Fruit fly (Drosophila melanogaster): ENCODE results near the gene CG33946.

CG33946 gene

dm6 chr3L:6216787-6217078, 3.6 kb upstream of the CG33946 start:
- TF ChIP-seq ovo (GFP tag; optimal IDR thresholded peaks at IDR 0.05): no peak
- TF ChIP-seq tj (GFP tag; optimal IDR thresholded peaks at IDR 0.05): peak; percentile 96
- TF ChIP-seq CG7101 (tag; optimal IDR thresholded peaks at IDR 0.05): no peak
- TF ChIP-seq CG14711 (tag; optimal IDR thresholded peaks at IDR 0.05): no peak
- peak; percentile 88 for TF ChIP-seq pad (GFP tag; optimal IDR thresholded peaks at IDR 0.05)
- TF ChIP-seq Hr96 (GFP tag; optimal IDR thresholded peaks at IDR 0.05): no peak
- TF ChIP-seq cic (GFP tag; optimal IDR thresholded peaks at IDR 0.05): no peak

- TF ChIP-seq toe (GFP tag; optimal IDR thresholded peaks at IDR 0.05) (no peak), CG7045 (GFP tag; optimal IDR thresholded peaks at IDR 0.05) (no peak), tj (GFP tag; optimal IDR thresholded peaks at IDR 0.05) (no peak), ovo (GFP tag; optimal IDR thresholded peaks at IDR 0.05) (no peak), CG12768 (GFP tag; optimal IDR thresholded peaks at IDR 0.05) (no peak), CG33017 (tag; optimal IDR thresholded peaks at IDR 0.05) (no peak), CG1620 (GFP tag; optimal IDR thresholded peaks at IDR 0.05) (no peak), Clk (GFP tag; optimal IDR thresholded peaks at IDR 0.05) (no peak), CG11617 (GFP tag; optimal IDR thresholded peaks at IDR 0.05) (no peak), bab1 (GFP tag; optimal IDR thresholded peaks at IDR 0.05) (no peak), cic (GFP tag; optimal IDR thresholded peaks at IDR 0.05) (no peak), pad (GFP tag; optimal IDR thresholded peaks at IDR 0.05) (no peak), CG5204 (GFP tag; optimal IDR thresholded peaks at IDR 0.05) (no peak), kay (GFP tag; ENCODE audit: borderline replicate concordance) (no peak), CG7101 (tag; optimal IDR thresholded peaks at IDR 0.05) (no peak), cnc (optimal IDR thresholded peaks at IDR 0.05) (no peak), Crg-1 (GFP tag; optimal IDR thresholded peaks at IDR 0.05) (no peak), CG14711 (tag; optimal IDR thresholded peaks at IDR 0.05) (no peak), Mnt (GFP tag; optimal IDR thresholded peaks at IDR 0.05) (no peak), Hr96 (GFP tag; optimal IDR thresholded peaks at IDR 0.05) (no peak)
Observed at dm6 chr3L:6217212-6217611, 3.2 kb upstream of the CG33946 start.

DNA sequence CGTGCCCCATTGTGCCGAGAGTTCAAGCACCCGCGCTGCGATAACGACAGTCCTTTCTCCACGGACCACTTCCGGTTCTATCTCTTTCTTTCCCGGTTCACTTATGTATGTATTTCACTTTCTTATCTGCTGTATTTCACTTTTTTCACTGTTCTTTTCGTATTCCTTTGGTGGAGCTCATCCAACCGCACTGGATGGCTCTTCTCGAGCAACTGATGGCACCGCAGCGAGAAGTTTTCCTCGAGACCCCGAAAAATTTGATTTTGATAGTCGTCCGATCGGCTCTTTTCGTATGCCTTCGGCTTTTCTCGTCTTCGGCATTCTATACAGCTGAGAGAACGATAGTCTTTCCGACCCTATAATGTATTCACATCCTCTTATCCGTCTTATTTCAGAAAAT, 2.6 kb upstream of the CG33946 start, which contains the start of gene LanA:
Gene LanA, minus strand, starts transcription at position 217 of the 400 bp plus-strand sequence.
- TF ChIP-seq Hr96 (GFP tag; optimal IDR thresholded peaks at IDR 0.05) (no peak), CG33017 (tag; optimal IDR thresholded peaks at IDR 0.05) (no peak), tj (GFP tag; optimal IDR thresholded peaks at IDR 0.05) (peak; percentile 33)

dm6 chr3L:6218517-6219155, 1.7 kb upstream of the CG33946 start:
- TF ChIP-seq kay (GFP tag; ENCODE audit: borderline replicate concordance) (peak; percentile 86), CG11617 (GFP tag; optimal IDR thresholded peaks at IDR 0.05) (no peak), toe (GFP tag; optimal IDR thresholded peaks at IDR 0.05) (no peak)

DNA sequence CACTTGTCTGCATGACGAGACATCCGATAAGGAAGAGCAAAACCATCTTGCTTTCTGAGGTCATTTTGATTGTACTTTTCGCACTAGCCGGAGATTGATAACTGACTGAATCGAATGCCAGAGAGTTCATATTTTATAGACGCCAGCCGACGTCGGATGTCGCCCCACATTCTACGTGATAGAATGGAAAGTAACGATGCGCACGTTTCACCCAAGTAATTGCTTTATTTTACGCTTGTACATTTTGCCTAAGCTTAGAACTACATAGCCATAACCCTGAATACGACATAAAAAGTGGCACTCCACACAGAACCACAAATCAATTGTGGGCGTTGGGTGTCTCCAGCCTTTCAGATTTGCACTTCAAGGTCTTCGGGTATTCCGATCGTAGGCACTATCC, 11.9 kb downstream of the CG33946 start, which contains the start of gene CG13299:
Gene CG13299, minus strand, starts transcription at position 101 of the 400 bp plus-strand sequence.
- TF ChIP-seq bab1 (GFP tag; optimal IDR thresholded peaks at IDR 0.05) (no peak), kay (GFP tag; ENCODE audit: borderline replicate concordance) (no peak), ovo (GFP tag; optimal IDR thresholded peaks at IDR 0.05) (no peak), CG7101 (tag; optimal IDR thresholded peaks at IDR 0.05) (no peak), Clk (GFP tag; optimal IDR thresholded peaks at IDR 0.05) (no peak), Crg-1 (GFP tag; optimal IDR thresholded peaks at IDR 0.05) (no peak), cic (GFP tag; optimal IDR thresholded peaks at IDR 0.05) (no peak), CG5204 (GFP tag; optimal IDR thresholded peaks at IDR 0.05) (no peak), cnc (optimal IDR thresholded peaks at IDR 0.05) (no peak)

dm6 chr3L:6233281-6233680, 12.9 kb downstream of the CG33946 start, which contains the start of gene BG642312:
TSS of gene BG642312 (minus strand) at chr3L:6233381.
- no peak for TF ChIP-seq tj (GFP tag; optimal IDR thresholded peaks at IDR 0.05)
- TF ChIP-seq cnc (optimal IDR thresholded peaks at IDR 0.05): no peak
- no peak for TF ChIP-seq Crg-1 (GFP tag; optimal IDR thresholded peaks at IDR 0.05)
- no peak for TF ChIP-seq CG1620 (GFP tag; optimal IDR thresholded peaks at IDR 0.05)
- TF ChIP-seq kay (GFP tag; ENCODE audit: borderline replicate concordance): no peak
- no peak for TF ChIP-seq CG33017 (tag; optimal IDR thresholded peaks at IDR 0.05)
- TF ChIP-seq CG7101 (tag; optimal IDR thresholded peaks at IDR 0.05): no peak
- no peak for TF ChIP-seq Mnt (GFP tag; optimal IDR thresholded peaks at IDR 0.05)

DNA sequence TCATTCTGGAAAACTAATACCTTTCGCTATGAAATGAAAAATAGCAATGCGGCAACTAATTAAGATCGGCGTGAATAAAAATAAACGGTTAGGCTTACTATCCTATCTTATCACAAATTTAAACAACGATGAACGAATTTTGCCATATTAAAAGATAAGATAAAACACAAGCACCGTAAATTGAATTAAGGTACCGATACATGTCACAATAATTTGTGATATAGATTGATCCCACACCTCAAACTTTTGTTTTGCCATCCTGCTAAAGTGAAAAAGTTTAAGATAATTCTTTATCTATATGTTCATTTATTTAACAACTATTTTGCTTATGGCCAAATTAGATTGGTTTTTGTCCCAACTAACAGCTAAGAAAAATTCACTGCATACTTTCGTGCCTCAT, 13.7 kb downstream of the CG33946 start, which contains the start of gene CG42714:
Gene CG42714, minus strand, starts transcription at position 22 of the 400 bp plus-strand sequence.
- no peak for TF ChIP-seq Clk (GFP tag; optimal IDR thresholded peaks at IDR 0.05)
- no peak for TF ChIP-seq CG11617 (GFP tag; optimal IDR thresholded peaks at IDR 0.05)
- no peak for TF ChIP-seq cic (GFP tag; optimal IDR thresholded peaks at IDR 0.05)
- TF ChIP-seq Mnt (GFP tag; optimal IDR thresholded peaks at IDR 0.05): no peak
- TF ChIP-seq cnc (optimal IDR thresholded peaks at IDR 0.05): no peak
- no peak for TF ChIP-seq tj (GFP tag; optimal IDR thresholded peaks at IDR 0.05)
- no peak for TF ChIP-seq ovo (GFP tag; optimal IDR thresholded peaks at IDR 0.05)
- no peak for TF ChIP-seq CG1620 (GFP tag; optimal IDR thresholded peaks at IDR 0.05)
- no peak for TF ChIP-seq toe (GFP tag; optimal IDR thresholded peaks at IDR 0.05)
- no peak for TF ChIP-seq CG7045 (GFP tag; optimal IDR thresholded peaks at IDR 0.05)
- no peak for TF ChIP-seq Hr96 (GFP tag; optimal IDR thresholded peaks at IDR 0.05)
- no peak for TF ChIP-seq CG7101 (tag; optimal IDR thresholded peaks at IDR 0.05)
- TF ChIP-seq CG33017 (tag; optimal IDR thresholded peaks at IDR 0.05): no peak
- no peak for TF ChIP-seq CG14711 (tag; optimal IDR thresholded peaks at IDR 0.05)
- no peak for TF ChIP-seq Crg-1 (GFP tag; optimal IDR thresholded peaks at IDR 0.05)
- no peak for TF ChIP-seq bab1 (GFP tag; optimal IDR thresholded peaks at IDR 0.05)
